Fruit fly (Drosophila melanogaster): ENCODE results near the gene toc.

toc gene

dm6 chr2L:3086290-3086876 lies 58.2 kb downstream of the toc start:
- TF ChIP-seq Atf6 (GFP tag; IDR thresholded peaks at IDR 0.05) (peak; percentile 79), CG2712 (tag; optimal IDR thresholded peaks at IDR 0.05) (peak; percentile 75), knrl (GFP tag; IDR thresholded peaks at IDR 0.05; ENCODE audit: partially characterized antibody) (no peak), dan (GFP tag; IDR thresholded peaks at IDR 0.05) (no peak), Atf3 (GFP tag; optimal IDR thresholded peaks at IDR 0.05) (no peak), zf30C (GFP tag; optimal IDR thresholded peaks at IDR 0.05) (no peak), CG2120 (GFP tag; optimal IDR thresholded peaks at IDR 0.05) (peak; percentile 87), MBD-R2 (GFP tag; IDR thresholded peaks at IDR 0.05) (peak; percentile 47; the same call in 1 of the 2 replicates), CG31441 (GFP tag; IDR thresholded peaks at IDR 0.05) (peak; percentile 81), Lhr (GFP tag; optimal IDR thresholded peaks at IDR 0.05) (no peak), CG4404 (GFP tag; IDR thresholded peaks at IDR 0.05) (no peak), ind (GFP tag; optimal IDR thresholded peaks at IDR 0.05) (peak; percentile 54), Rfx (GFP tag; IDR thresholded peaks at IDR 0.05) (peak; percentile 84), amos (GFP tag; IDR thresholded peaks at IDR 0.05; ENCODE audit: partially characterized antibody) (no peak), Kr (GFP tag; optimal IDR thresholded peaks at IDR 0.05) (no peak), sens-2 (GFP tag; IDR thresholded peaks at IDR 0.05) (no peak), jing (GFP tag; optimal IDR thresholded peaks at IDR 0.05) (no peak), CG9727 (GFP tag; optimal IDR thresholded peaks at IDR 0.05) (peak; percentile 69), CG14710 (tag; optimal IDR thresholded peaks at IDR 0.05) (peak; percentile 16), fd102C (GFP tag; optimal IDR thresholded peaks at IDR 0.05) (no peak), phol (tag; optimal IDR thresholded peaks at IDR 0.05) (peak; percentile 71), CG11093 (GFP tag; IDR thresholded peaks at IDR 0.05) (no peak), zfh2 (GFP tag; optimal IDR thresholded peaks at IDR 0.05) (peak; percentile 22), pzg (GFP tag; optimal IDR thresholded peaks at IDR 0.05) (no peak), Dll (GFP tag; IDR thresholded peaks at IDR 0.05; ENCODE audit: partially characterized antibody) (no peak), toy (GFP tag; IDR thresholded peaks at IDR 0.05) (no peak), peb (GFP tag; IDR thresholded peaks at IDR 0.05) (no peak), Sry-β (GFP tag; optimal IDR thresholded peaks at IDR 0.05) (no peak), CG10147 (GFP tag; optimal IDR thresholded peaks at IDR 0.05) (peak; percentile 80), dimm (GFP tag; IDR thresholded peaks at IDR 0.05) (no peak), CG15696 (tag; optimal IDR thresholded peaks at IDR 0.05) (peak; percentile 5), CG7786 (GFP tag; optimal IDR thresholded peaks at IDR 0.05) (peak; percentile 40), CG1603 (tag; optimal IDR thresholded peaks at IDR 0.05) (peak; percentile 15), Myb (GFP tag; optimal IDR thresholded peaks at IDR 0.05) (peak; percentile 6), gsb-n (tag; optimal IDR thresholded peaks at IDR 0.05) (peak; percentile 24), CG32767 (GFP tag; IDR thresholded peaks at IDR 0.05) (no peak; the same call in 1 of the 2 replicates), CG9932 (GFP tag; IDR thresholded peaks at IDR 0.05) (peak; percentile 79), Ravus (GFP tag; IDR thresholded peaks at IDR 0.05) (peak; percentile 31), CG12744 (GFP tag; optimal IDR thresholded peaks at IDR 0.05) (peak; percentile 2), zen2 (GFP tag; IDR thresholded peaks at IDR 0.05; ENCODE audit: partially characterized antibody) (no peak), CG4328 (GFP tag; optimal IDR thresholded peaks at IDR 0.05) (no peak), CG12236 (GFP tag; optimal IDR thresholded peaks at IDR 0.05) (no peak), nerfin-2 (GFP tag; IDR thresholded peaks at IDR 0.05; ENCODE audit: partially characterized antibody) (no peak), unc-4 (GFP tag; IDR thresholded peaks at IDR 0.05; ENCODE audit: partially characterized antibody) (no peak), Mrtf (GFP tag; IDR thresholded peaks at IDR 0.05) (no peak), CG15011 (GFP tag; optimal IDR thresholded peaks at IDR 0.05) (peak; percentile 56), CG12071 (GFP tag; optimal IDR thresholded peaks at IDR 0.05) (peak; percentile 26), nerfin-1 (tag; optimal IDR thresholded peaks at IDR 0.05) (peak; percentile 19), CG2199 (GFP tag; IDR thresholded peaks at IDR 0.05) (no peak), Dref (GFP tag; IDR thresholded peaks at IDR 0.05) (no peak)
